Worm (Caenorhabditis elegans): ENCODE data around the gene srb-17.

DNA sequence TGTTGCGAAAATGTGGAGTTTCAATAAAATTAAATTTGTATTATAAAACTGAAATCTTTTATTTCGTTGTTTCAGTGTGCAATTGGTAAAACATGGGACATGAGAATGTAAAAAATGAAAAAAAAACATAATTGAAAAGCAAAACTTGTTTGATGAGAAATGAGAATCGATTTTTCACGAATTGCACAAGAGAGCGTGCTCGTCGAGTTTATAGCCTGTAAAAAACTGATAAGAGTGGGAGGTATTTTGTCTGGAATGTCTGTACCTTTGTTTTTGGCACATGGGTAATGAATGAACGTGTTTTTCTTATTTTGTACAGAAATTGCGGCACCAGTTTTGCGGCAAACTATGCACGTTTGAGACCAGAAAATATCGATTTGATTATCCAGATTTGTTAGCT lies 25.5 kb upstream of the srb-17 start:
- TF ChIP-seq ceh-82 (tag; optimal IDR thresholded peaks at IDR 0.05) (no peak), F13H6.1 (tag; optimal IDR thresholded peaks at IDR 0.05) (no peak), blmp-1 (tag; optimal IDR thresholded peaks at IDR 0.05; ENCODE audit: insufficient read depth) (no peak), fos-1 (tag; optimal IDR thresholded peaks at IDR 0.05) (peak; percentile 12), mab-5 (tag; optimal IDR thresholded peaks at IDR 0.05) (no peak), ama-1 (optimal IDR thresholded peaks at IDR 0.05) (no peak), lsy-2 (tag; optimal IDR thresholded peaks at IDR 0.05) (no peak), sma-9 (GFP tag; optimal IDR thresholded peaks at IDR 0.05) (no peak), sma-9 (tag; optimal IDR thresholded peaks at IDR 0.05) (no peak), ZK546.5 (tag; optimal IDR thresholded peaks at IDR 0.05) (no peak), skn-1 (tag; optimal IDR thresholded peaks at IDR 0.05) (no peak), lin-13 (GFP tag; optimal IDR thresholded peaks at IDR 0.05) (no peak)
